Worm (Caenorhabditis elegans) whole organism, L1 larva: ENCODE measurements around the gene pes-10.
A peak's percentile ranks its signal among the peaks of the same experiment; 100 is the strongest.

Experiments
- C04F5.9 ChIP-seq: sonication (generic microtip); optimal IDR thresholded peaks from 2 replicates; lab custom pipeline; 2016; ENCODE audit warnings: missing genetic modification characterization, missing compliant biosample characterization
- C34B4.2 ChIP-seq: sonication (generic microtip); optimal IDR thresholded peaks from 2 replicates; lab custom pipeline; 2017; ENCODE audit warnings: mild to moderate bottlenecking, missing genetic modification characterization, missing compliant biosample characterization
- aha-1 ChIP-seq: fragments of 150-350 bp; optimal IDR thresholded peaks from 2 replicates; lab custom pipeline; 2014; ENCODE audit warnings: missing biosample characterization, missing genetic modification characterization
- alr-1 ChIP-seq: fragments of 200-800 bp; sonication (Bioruptor generic); optimal IDR thresholded peaks from 2 replicates; lab custom pipeline; 2018; ENCODE audit warnings: borderline replicate concordance, mild to moderate bottlenecking, missing genetic modification characterization, missing compliant biosample characterization
- blmp-1 ChIP-seq: fragments of 150-350 bp; optimal IDR thresholded peaks from 2 replicates; lab custom pipeline; 2014; ENCODE audit warnings: missing biosample characterization, missing genetic modification characterization
- ceh-82 ChIP-seq, 3 experiments: fragments of 150-350 bp in 1 of 3; sonication (generic microtip) in 2 of 3; optimal IDR thresholded peaks; 2 replicates each; lab custom pipeline; 2014 to 2017; ENCODE audit warnings: missing biosample characterization in 3 of 3, missing genetic modification characterization in 3 of 3
- ceh-88 ChIP-seq: fragments of 200-800 bp; sonication (Bioruptor generic); IDR thresholded peaks from 2 replicates; pipeline ENCODE4 v1.3.6; 2022; ENCODE audit warnings: missing genetic modification characterization, missing compliant biosample characterization
- egl-13 ChIP-seq: sonication (generic microtip); optimal IDR thresholded peaks from 2 replicates; lab custom pipeline; 2016; ENCODE audit warnings: missing genotype, missing genetic modification reagents, missing genetic modification characterization, missing compliant biosample characterization
- egl-27 ChIP-seq, 2 experiments: fragments of 150-350 bp in 1 of 2; sonication (generic microtip); optimal IDR thresholded peaks; 3 replicates each; lab custom pipeline; 2017 to 2018; ENCODE audit warnings: missing biosample characterization in 2 of 2, missing genetic modification characterization in 2 of 2, missing genetic modification reagents in 2 of 2
- elt-3 ChIP-seq, 6 experiments: fragments of 150-350 bp in 1 of 6; sonication (generic microtip); optimal IDR thresholded peaks; 2 replicates each; lab custom pipeline; 2017 to 2018; ENCODE audit warnings: missing biosample characterization in 6 of 6, missing genetic modification characterization in 6 of 6, inconsistent platforms in 1 of 6
- fkh-10 ChIP-seq: sonication (generic microtip); optimal IDR thresholded peaks from 2 replicates; lab custom pipeline; 2017; ENCODE audit warnings: missing biosample characterization, missing genetic modification reagents, missing genetic modification characterization
- fkh-4 ChIP-seq: sonication (generic microtip); optimal IDR thresholded peaks from 2 replicates; lab custom pipeline; 2016; ENCODE audit warnings: missing compliant biosample characterization, missing genetic modification characterization, borderline replicate concordance
- fkh-8 ChIP-seq: sonication (generic microtip); optimal IDR thresholded peaks from 2 replicates; lab custom pipeline; 2016; ENCODE audit warnings: mild to moderate bottlenecking, missing genetic modification characterization, missing compliant biosample characterization
- hlh-4 ChIP-seq: sonication (generic microtip); optimal IDR thresholded peaks from 2 replicates; lab custom pipeline; 2016; ENCODE audit warnings: mild to moderate bottlenecking, missing genetic modification characterization, missing compliant biosample characterization
- hpl-2 ChIP-seq: fragments of 150-350 bp; optimal IDR thresholded peaks from 2 replicates; lab custom pipeline; 2014; ENCODE audit warnings: missing biosample characterization, missing genetic modification reagents, missing genetic modification characterization
- irx-1 ChIP-seq: sonication (generic microtip); optimal IDR thresholded peaks from 2 replicates; lab custom pipeline; 2016; ENCODE audit warnings: missing genetic modification characterization, missing compliant biosample characterization
- isw-1 ChIP-seq: fragments of 200-800 bp; sonication (Bioruptor generic); IDR thresholded peaks from 2 replicates; pipeline ENCODE4 v1.3.6; 2022; ENCODE audit warnings: missing genetic modification characterization, missing compliant biosample characterization
- jun-1 ChIP-seq: fragments of 150-350 bp; optimal IDR thresholded peaks from 2 replicates; lab custom pipeline; 2014; ENCODE audit warnings: missing biosample characterization, missing genetic modification reagents, missing genetic modification characterization
- lin-13 ChIP-seq: fragments of 150-350 bp; optimal IDR thresholded peaks from 2 replicates; lab custom pipeline; 2014; ENCODE audit warnings: missing biosample characterization, missing genetic modification reagents, missing genetic modification characterization
- lin-14 ChIP-seq: fragments of 200-800 bp; sonication (Bioruptor generic); optimal IDR thresholded peaks from 2 replicates; lab custom pipeline; 2018; ENCODE audit warnings: mild to moderate bottlenecking, missing genetic modification characterization, moderate library complexity, missing compliant biosample characterization
- lin-35 ChIP-seq, 2 experiments: fragments of 150-350 bp; optimal IDR thresholded peaks; 2 replicates each; lab custom pipeline; 2014; ENCODE audit warnings: missing biosample characterization in 2 of 2, missing genetic modification characterization in 2 of 2, missing genetic modification reagents in 2 of 2
- lin-39 ChIP-seq: fragments of 150-350 bp; optimal IDR thresholded peaks from 2 replicates; lab custom pipeline; 2014; ENCODE audit warnings: missing biosample characterization, missing genetic modification reagents, missing genetic modification characterization
- lsy-2 ChIP-seq, 2 experiments: fragments of 150-350 bp; optimal IDR thresholded peaks; 2 replicates each; lab custom pipeline; 2014; ENCODE audit warnings: missing biosample characterization in 2 of 2, missing genetic modification characterization in 2 of 2
- mab-9 ChIP-seq: fragments of 200-800 bp; sonication (Bioruptor generic); IDR thresholded peaks from 2 replicates; pipeline ENCODE4 v1.3.6; 2022; ENCODE audit warnings: missing genetic modification reagents, missing genetic modification characterization, missing compliant biosample characterization
- mdl-1 ChIP-seq, 2 experiments: fragments of 150-350 bp; optimal IDR thresholded peaks; 2 replicates each; lab custom pipeline; 2014 to 2017; ENCODE audit warnings: missing biosample characterization in 2 of 2, missing genetic modification characterization in 2 of 2, inconsistent platforms in 1 of 2
- mef-2 ChIP-seq: fragments of 150-350 bp; optimal IDR thresholded peaks from 2 replicates; lab custom pipeline; 2014; ENCODE audit warnings: missing biosample characterization, missing genetic modification characterization
- mep-1 ChIP-seq: fragments of 150-350 bp; optimal IDR thresholded peaks from 2 replicates; lab custom pipeline; 2014; ENCODE audit warnings: missing biosample characterization, missing genetic modification characterization
- nhr-11 ChIP-seq: fragments of 150-350 bp; optimal IDR thresholded peaks from 2 replicates; lab custom pipeline; 2014; ENCODE audit warnings: missing biosample characterization, missing genetic modification characterization
- nhr-19 ChIP-seq: fragments of 200-800 bp; sonication (Bioruptor generic); conservative IDR thresholded peaks from 2 replicates; pipeline ENCODE4 v1.3.6; 2022; ENCODE audit warnings: missing genetic modification characterization, missing compliant biosample characterization
- nhr-28 ChIP-seq: fragments of 150-350 bp; optimal IDR thresholded peaks from 2 replicates; lab custom pipeline; 2014; ENCODE audit warnings: missing biosample characterization, missing genetic modification characterization
- nhr-71 ChIP-seq: sonication (generic microtip); optimal IDR thresholded peaks from 2 replicates; lab custom pipeline; 2016; ENCODE audit warnings: mild to moderate bottlenecking, missing genetic modification characterization, moderate library complexity, missing compliant biosample characterization
- nhr-90 ChIP-seq: sonication (generic microtip); optimal IDR thresholded peaks from 2 replicates; lab custom pipeline; 2016; ENCODE audit warnings: mild to moderate bottlenecking, missing genetic modification characterization, missing compliant biosample characterization; ENCODE audit not compliant: poor library complexity
- pag-3 ChIP-seq: sonication (generic microtip); optimal IDR thresholded peaks from 2 replicates; lab custom pipeline; 2017; ENCODE audit warnings: missing genetic modification characterization, mild to moderate bottlenecking, missing compliant biosample characterization, antibody characterized with exemption, borderline replicate concordance; ENCODE audit not compliant: insufficient read depth
- pqm-1 ChIP-seq: sonication (generic microtip); optimal IDR thresholded peaks from 3 replicates; lab custom pipeline; 2017; ENCODE audit warnings: missing biosample characterization, missing genetic modification characterization
- rnt-1 ChIP-seq: sonication (generic microtip); optimal IDR thresholded peaks from 2 replicates; lab custom pipeline; 2016; ENCODE audit warnings: mild to moderate bottlenecking, missing genetic modification characterization, moderate library complexity, missing compliant biosample characterization
- skn-1 ChIP-seq: fragments of 150-350 bp; optimal IDR thresholded peaks from 2 replicates; lab custom pipeline; 2014; ENCODE audit warnings: missing biosample characterization, missing genetic modification characterization
- snpc-4 ChIP-seq: fragments of 150-350 bp; optimal IDR thresholded peaks from 2 replicates; lab custom pipeline; 2014; ENCODE audit warnings: missing biosample characterization, missing genetic modification characterization
- snu-23 ChIP-seq: sonication (generic microtip); optimal IDR thresholded peaks from 2 replicates; lab custom pipeline; 2016; ENCODE audit warnings: missing genetic modification characterization, missing compliant biosample characterization
- sox-4 ChIP-seq: sonication (generic microtip); optimal IDR thresholded peaks from 2 replicates; lab custom pipeline; 2016; ENCODE audit warnings: missing genetic modification characterization, missing compliant biosample characterization
- tbx-2 ChIP-seq: sonication (generic microtip); optimal IDR thresholded peaks from 2 replicates; lab custom pipeline; 2016; ENCODE audit warnings: missing genetic modification characterization, missing compliant biosample characterization
- tlp-1 ChIP-seq: fragments of 150-350 bp; optimal IDR thresholded peaks from 2 replicates; lab custom pipeline; 2014; ENCODE audit warnings: missing biosample characterization, missing genetic modification characterization
- unc-130 ChIP-seq: fragments of 150-350 bp; optimal IDR thresholded peaks from 2 replicates; lab custom pipeline; 2017; ENCODE audit warnings: missing biosample characterization, missing genetic modification characterization, inconsistent platforms
- unc-62 ChIP-seq: fragments of 150-350 bp; optimal IDR thresholded peaks from 2 replicates; lab custom pipeline; 2014; ENCODE audit warnings: missing biosample characterization, missing genetic modification reagents, missing genetic modification characterization
- unc-86 ChIP-seq: sonication (generic microtip); optimal IDR thresholded peaks from 2 replicates; lab custom pipeline; 2016; ENCODE audit warnings: missing genetic modification characterization, missing compliant biosample characterization
- unc-98 ChIP-seq: fragments of 200-800 bp; sonication (Bioruptor generic); IDR thresholded peaks from 2 replicates; pipeline ENCODE4 v1.3.6; 2022; ENCODE audit warnings: missing genetic modification characterization, missing compliant biosample characterization
- xbp-1 ChIP-seq: sonication (generic microtip); optimal IDR thresholded peaks from 2 replicates; lab custom pipeline; 2016; ENCODE audit warnings: missing genetic modification characterization, missing compliant biosample characterization
- zip-4 ChIP-seq: fragments of 200-800 bp; sonication (Bioruptor generic); optimal IDR thresholded peaks from 2 replicates; lab custom pipeline; 2018; ENCODE audit warnings: mild to moderate bottlenecking, missing genetic modification characterization, moderate library complexity, missing compliant biosample characterization
- ztf-11 ChIP-seq, 2 experiments: sonication (generic microtip); optimal IDR thresholded peaks; 2 replicates each; lab custom pipeline; 2016 to 2017; ENCODE audit warnings: missing genetic modification characterization in 2 of 2, missing biosample characterization in 1 of 2, missing compliant biosample characterization in 1 of 2

Gene pes-10

DNA sequence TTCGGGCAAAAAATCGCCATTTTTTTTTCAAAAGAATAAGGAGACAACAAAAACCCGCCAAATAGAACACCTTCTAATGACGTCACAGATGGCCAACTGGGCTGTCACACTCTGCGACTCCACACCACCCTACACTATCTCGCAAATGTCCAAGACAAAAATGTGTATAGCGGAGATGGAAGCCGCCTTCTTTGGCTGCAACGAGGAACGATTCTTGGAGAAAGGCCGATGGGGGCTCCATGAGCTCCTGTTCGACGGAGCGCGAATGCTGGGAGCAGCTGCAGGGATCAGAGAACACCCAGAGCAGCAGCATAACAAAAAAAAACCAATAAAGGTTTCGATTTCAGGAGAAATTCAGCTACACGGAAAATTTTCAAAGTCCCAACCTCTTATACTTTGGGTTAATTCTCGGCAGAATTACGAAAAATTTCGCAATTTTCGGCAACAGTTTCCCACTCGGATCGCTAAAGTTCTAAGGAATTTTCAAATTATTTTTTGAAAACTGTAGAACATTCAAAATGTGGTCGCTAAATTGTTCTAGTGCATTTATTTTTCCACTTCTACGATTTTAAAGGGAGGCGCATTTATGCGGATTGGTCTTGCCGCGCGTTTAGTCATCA is 41.8 kb downstream of the pes-10 start (continued):
- no peak for TF ChIP-seq blmp-1 (tag; lab: Kevin White, UChicago)
- no peak for TF ChIP-seq irx-1 (tag; lab: Kevin White, UChicago)
- TF ChIP-seq C34B4.2, result no peak
- no peak for TF ChIP-seq snpc-4 (tag; lab: Kevin White, UChicago)
- no peak for TF ChIP-seq zip-4 (GFP tag; lab: Kevin White, UChicago)
- TF ChIP-seq egl-27 (tag; optimal IDR thresholded peaks at IDR 0.05; lab: Kevin White, UChicago), result no peak
- TF ChIP-seq rnt-1 (tag; lab: Kevin White, UChicago), result no peak
- TF ChIP-seq aha-1 (tag; lab: Kevin White, UChicago), result no peak
- peak; percentile 41 for TF ChIP-seq snu-23 (GFP tag; lab: Kevin White, UChicago)
- peak; percentile 90 for TF ChIP-seq nhr-19 (GFP tag; lab: Robert Waterston, UW)
- TF ChIP-seq mdl-1 (tag; optimal IDR thresholded peaks at IDR 0.05; lab: Kevin White, UChicago), result peak in 1 of 2 experiments; percentile 6
- TF ChIP-seq C04F5.9 (tag; lab: Kevin White, UChicago), result no peak
- peak; percentile 60 for TF ChIP-seq unc-86 (tag; lab: Kevin White, UChicago)
- no peak for TF ChIP-seq alr-1 (tag; lab: Kevin White, UChicago)
- no peak for TF ChIP-seq ceh-88 (GFP tag; lab: Robert Waterston, UW)
- TF ChIP-seq unc-130 (tag; lab: Kevin White, UChicago), result no peak
- no peak for TF ChIP-seq hpl-2
- TF ChIP-seq lin-13, result no peak
- no peak for TF ChIP-seq nhr-28 (tag; lab: Kevin White, UChicago)
- peak in 2 of 3 experiments; percentile 4 to 30 for TF ChIP-seq ceh-82 (tag; optimal IDR thresholded peaks at IDR 0.05; lab: Kevin White, UChicago)
- peak in 1 of 2 experiments; percentile 59 for TF ChIP-seq lin-35 (GFP tag; optimal IDR thresholded peaks at IDR 0.05; lab: Kevin White, UChicago)
- TF ChIP-seq mef-2 (tag; lab: Kevin White, UChicago), result no peak
- no peak for TF ChIP-seq sox-4 (tag; lab: Kevin White, UChicago)
- TF ChIP-seq fkh-4 (tag; lab: Kevin White, UChicago), result no peak
- no peak for TF ChIP-seq unc-62
- no peak for TF ChIP-seq elt-3 (tag; optimal IDR thresholded peaks at IDR 0.05; lab: Kevin White, UChicago)
- TF ChIP-seq nhr-11 (tag; lab: Kevin White, UChicago), result no peak
- no peak for TF ChIP-seq hlh-4 (tag; lab: Kevin White, UChicago)
- no peak for TF ChIP-seq unc-98 (GFP tag; lab: Robert Waterston, UW)
- no peak for TF ChIP-seq tlp-1 (tag; lab: Kevin White, UChicago)
- no peak for TF ChIP-seq pqm-1 (tag; lab: Kevin White, UChicago)
- TF ChIP-seq jun-1 (tag; lab: Kevin White, UChicago), result no peak
- TF ChIP-seq pag-3 (tag; lab: Kevin White, UChicago), result no peak
- no peak for TF ChIP-seq xbp-1 (tag; lab: Kevin White, UChicago)
- TF ChIP-seq fkh-8 (tag; lab: Kevin White, UChicago), result peak; percentile 59
- TF ChIP-seq tbx-2, result peak; percentile 33
- peak; percentile 86 for TF ChIP-seq lin-14
- TF ChIP-seq mep-1 (tag; lab: Kevin White, UChicago), result peak; percentile 36
- peak; percentile 16 for TF ChIP-seq skn-1
- TF ChIP-seq mab-9, result no peak
- no peak for TF ChIP-seq nhr-90 (tag; lab: Kevin White, UChicago)
- peak; percentile 35 for TF ChIP-seq egl-13 (tag; lab: Kevin White, UChicago)
- TF ChIP-seq fkh-10 (GFP tag; lab: Kevin White, UChicago), result no peak
- TF ChIP-seq isw-1 (GFP tag; lab: Robert Waterston, UW), result peak; percentile 15; the same call in 1 of the 2 replicates
- no peak for TF ChIP-seq lin-39 (tag; lab: Kevin White, UChicago)
- TF ChIP-seq ztf-11 (tag; optimal IDR thresholded peaks at IDR 0.05; lab: Kevin White, UChicago), result peak in 1 of 2 experiments; percentile 2
- peak; percentile 9 to 10 for TF ChIP-seq lsy-2 (tag; optimal IDR thresholded peaks at IDR 0.05; lab: Kevin White, UChicago)
- peak; percentile 51 for TF ChIP-seq nhr-71 (tag; lab: Kevin White, UChicago)
